Worm (Caenorhabditis elegans): ENCODE results near the gene best-9.

best-9 gene

DNA sequence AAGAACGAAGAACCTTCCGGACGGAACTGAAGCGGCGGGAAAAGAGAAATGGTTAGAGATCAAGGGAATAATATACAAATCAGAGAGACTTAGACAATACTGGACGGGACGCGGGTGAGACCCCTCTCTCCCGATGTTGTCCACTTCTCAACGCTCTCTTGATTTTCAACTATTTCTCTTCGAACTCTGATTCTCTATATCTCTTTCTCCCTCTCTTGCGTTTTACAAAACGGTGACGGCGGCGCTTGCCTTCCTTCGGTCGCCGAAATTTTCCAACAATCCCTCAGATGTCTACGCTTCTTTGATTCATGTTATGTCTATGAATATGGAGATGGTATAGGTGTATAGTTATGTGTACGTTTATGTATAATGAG lies 16.2 kb downstream of the best-9 start (continued):
- TF ChIP-seq hmg-1.1 (GFP tag; IDR thresholded peaks at IDR 0.05), result peak; percentile 45
- peak; percentile 41 for TF ChIP-seq mes-2 (tag; optimal IDR thresholded peaks at IDR 0.05; ENCODE audit: poor library complexity, severe bottlenecking)
- no peak for TF ChIP-seq lin-15B (tag; optimal IDR thresholded peaks at IDR 0.05)
- TF ChIP-seq ama-1 (optimal IDR thresholded peaks at IDR 0.05), result no peak
- no peak for TF ChIP-seq Y48G9A.11 (GFP tag; IDR thresholded peaks at IDR 0.05)
- TF ChIP-seq nhr-10 (tag; optimal IDR thresholded peaks at IDR 0.05), result no peak
- peak; percentile 26 for TF ChIP-seq nhr-102 (tag; optimal IDR thresholded peaks at IDR 0.05)
- TF ChIP-seq Y75B8A.6 (GFP tag; IDR thresholded peaks at IDR 0.05), result no peak
- TF ChIP-seq daf-16 (GFP tag; optimal IDR thresholded peaks at IDR 0.05), result peak in 1 of 2 experiments; percentile 1
- TF ChIP-seq daf-16 (tag; optimal IDR thresholded peaks at IDR 0.05), result peak; percentile 67
- TF ChIP-seq dpl-1 (GFP tag; optimal IDR thresholded peaks at IDR 0.05), result no peak
- no peak for TF ChIP-seq rbr-2 (tag; optimal IDR thresholded peaks at IDR 0.05)
- peak; percentile 87 for TF ChIP-seq dve-1 (tag; optimal IDR thresholded peaks at IDR 0.05; ENCODE audit: insufficient read depth)
- TF ChIP-seq unc-39 (tag; optimal IDR thresholded peaks at IDR 0.05), result no peak
- no peak for TF ChIP-seq daf-12 (tag; optimal IDR thresholded peaks at IDR 0.05)
- TF ChIP-seq egl-43 (GFP tag; IDR thresholded peaks at IDR 0.05), result no peak
- TF ChIP-seq pha-4 (GFP tag; IDR thresholded peaks at IDR 0.05), result no peak
- peak; percentile 32 for TF ChIP-seq pha-4 (tag; optimal IDR thresholded peaks at IDR 0.05)
- TF ChIP-seq hif-1 (tag; optimal IDR thresholded peaks at IDR 0.05), result peak in 1 of 2 experiments; percentile 17
- no peak for TF ChIP-seq ceh-28 (tag; optimal IDR thresholded peaks at IDR 0.05)
- TF ChIP-seq nhr-6 (tag; optimal IDR thresholded peaks at IDR 0.05), result peak; percentile 30
- no peak for TF ChIP-seq zfp-3 (GFP tag; conservative IDR thresholded peaks at IDR 0.05)
- TF ChIP-seq set-16 (GFP tag; IDR thresholded peaks at IDR 0.05), result no peak
- no peak for TF ChIP-seq ZK337.2 (GFP tag; IDR thresholded peaks at IDR 0.05)
- TF ChIP-seq saeg-2 (GFP tag; IDR thresholded peaks at IDR 0.05), result no peak
- peak; percentile 63 for TF ChIP-seq nhr-25 (tag; optimal IDR thresholded peaks at IDR 0.05; ENCODE audit: borderline replicate concordance, insufficient read depth)
- TF ChIP-seq snpc-4 (tag; optimal IDR thresholded peaks at IDR 0.05), result no peak
- TF ChIP-seq daf-8 (GFP tag; IDR thresholded peaks at IDR 0.05), result no peak
- TF ChIP-seq daf-19 (GFP tag; conservative IDR thresholded peaks at IDR 0.05), result no peak
- TF ChIP-seq sdz-12 (GFP tag; optimal IDR thresholded peaks at IDR 0.05), result no peak
- TF ChIP-seq skn-1 (tag; optimal IDR thresholded peaks at IDR 0.05), result no peak
- peak; percentile 49 for TF ChIP-seq lin-38 (GFP tag; IDR thresholded peaks at IDR 0.05)
- no peak for TF ChIP-seq fkh-10 (GFP tag; optimal IDR thresholded peaks at IDR 0.05)
- TF ChIP-seq ceh-44 (GFP tag; IDR thresholded peaks at IDR 0.05), result no peak
- TF ChIP-seq R02D3.7 (tag; optimal IDR thresholded peaks at IDR 0.05), result no peak
- TF ChIP-seq mxl-2 (GFP tag; conservative IDR thresholded peaks at IDR 0.05), result no peak
- no peak for TF ChIP-seq php-3 (GFP tag; IDR thresholded peaks at IDR 0.05)
- no peak for TF ChIP-seq lin-39 (tag; optimal IDR thresholded peaks at IDR 0.05)
- TF ChIP-seq ZK546.5 (tag; optimal IDR thresholded peaks at IDR 0.05), result no peak
- no peak for TF ChIP-seq ctbp-1 (GFP tag; IDR thresholded peaks at IDR 0.05)
- no peak for TF ChIP-seq spr-3 (GFP tag; optimal IDR thresholded peaks at IDR 0.05)
- no peak for TF ChIP-seq tra-1 (GFP tag; IDR thresholded peaks at IDR 0.05)
- no peak for TF ChIP-seq F26F4.8 (GFP tag; conservative IDR thresholded peaks at IDR 0.05)
- no peak for TF ChIP-seq jun-1 (tag; optimal IDR thresholded peaks at IDR 0.05)
- TF ChIP-seq zfp-2 (tag; optimal IDR thresholded peaks at IDR 0.05), result no peak
- peak; percentile 49; the same call in 1 of the 2 replicates for TF ChIP-seq madf-9 (GFP tag; conservative IDR thresholded peaks at IDR 0.05)
- TF ChIP-seq dmd-6 (GFP tag; IDR thresholded peaks at IDR 0.05), result peak; percentile 19; the same call in 1 of the 2 replicates
- no peak for TF ChIP-seq nhr-41 (GFP tag; IDR thresholded peaks at IDR 0.05)
- no peak for TF ChIP-seq madf-5 (GFP tag; IDR thresholded peaks at IDR 0.05)
- TF ChIP-seq attf-4 (tag; optimal IDR thresholded peaks at IDR 0.05), result no peak
- TF ChIP-seq nhr-11 (tag; optimal IDR thresholded peaks at IDR 0.05), result no peak
- no peak for TF ChIP-seq nhr-48 (tag; optimal IDR thresholded peaks at IDR 0.05)
